Worm (Caenorhabditis elegans): Measurements from ENCODE around the gene nspg-11.

nspg-11 gene

DNA sequence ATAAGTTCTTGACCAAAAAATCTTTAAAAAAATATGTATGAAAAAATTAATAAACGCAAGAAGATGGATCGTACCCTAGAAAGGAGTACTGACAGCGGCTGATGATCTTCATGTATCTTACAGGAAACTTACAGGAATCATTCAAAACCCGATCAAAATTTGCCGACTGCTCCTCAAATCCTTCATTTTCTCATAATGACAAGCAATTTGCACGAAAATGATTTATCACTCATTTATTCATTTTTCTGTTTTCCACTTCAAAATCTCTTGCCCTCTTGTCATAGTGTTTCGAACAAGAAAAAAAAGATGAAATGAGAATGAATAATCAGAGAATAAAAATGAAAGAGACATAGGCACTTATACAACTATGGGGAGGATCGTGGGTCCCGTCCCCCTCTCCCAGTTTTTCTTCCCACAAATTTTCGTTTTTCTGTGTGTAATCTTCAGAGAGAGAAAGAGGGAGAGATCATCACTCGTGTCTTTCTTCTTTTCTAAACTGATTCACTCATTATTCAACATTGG is 49.8 kb downstream of the nspg-11 start, which contains the start of gene nmy-3:
Gene nmy-3 (plus strand): TSS at position 472 of the 522 bp plus-strand sequence.
- no peak for TF ChIP-seq attf-6 (GFP tag; IDR thresholded peaks at IDR 0.05)
- no peak for TF ChIP-seq nhr-179 (tag; optimal IDR thresholded peaks at IDR 0.05)
- no peak for TF ChIP-seq nfyb-1 (GFP tag; IDR thresholded peaks at IDR 0.05)

Data from whole organism, young adult.